Fruit fly (Drosophila melanogaster): Measurements from ENCODE around the gene Jwa.

Jwa gene

dm6 chr2L:18708239-18708891 lies 2.9 kb upstream of the Jwa start, which contains the start of the genes Faf2 and Grip71 (continued):
- TF ChIP-seq HLH3B (GFP tag; IDR thresholded peaks at IDR 0.05) = peak; percentile 93
- peak; percentile 54 for TF ChIP-seq CG18011 (GFP tag; optimal IDR thresholded peaks at IDR 0.05)
- TF ChIP-seq CG12236 (GFP tag; optimal IDR thresholded peaks at IDR 0.05) = no peak
- TF ChIP-seq CG11504 (tag; optimal IDR thresholded peaks at IDR 0.05) = peak; percentile 90
- peak; percentile 87 for TF ChIP-seq dan (GFP tag; IDR thresholded peaks at IDR 0.05)
- TF ChIP-seq ash1 (GFP tag; optimal IDR thresholded peaks at IDR 0.05) = no peak
- peak; percentile 85 for TF ChIP-seq gsb-n (tag; optimal IDR thresholded peaks at IDR 0.05)
- TF ChIP-seq cad (GFP tag; optimal IDR thresholded peaks at IDR 0.05) = no peak
- TF ChIP-seq gro (GFP tag; optimal IDR thresholded peaks at IDR 0.05) = peak; percentile 65
- peak; percentile 59 for TF ChIP-seq Nf-YB (GFP tag; optimal IDR thresholded peaks at IDR 0.05)
- TF ChIP-seq crc (GFP tag; optimal IDR thresholded peaks at IDR 0.05) = peak; percentile 38
- peak; percentile 52 for TF ChIP-seq Hand (GFP tag; optimal IDR thresholded peaks at IDR 0.05)
- peak; percentile 97 for TF ChIP-seq Rfx (GFP tag; IDR thresholded peaks at IDR 0.05)
- TF ChIP-seq hkb (optimal IDR thresholded peaks at IDR 0.05) = peak; percentile 88
- peak; percentile 91 for TF ChIP-seq hkb (GFP tag; IDR thresholded peaks at IDR 0.05)
- peak; percentile 93 for TF ChIP-seq otp (GFP tag; IDR thresholded peaks at IDR 0.05)
- TF ChIP-seq Adf1 (GFP tag; IDR thresholded peaks at IDR 0.05) = peak; percentile 66
- peak; percentile 90 for TF ChIP-seq CG18476 (GFP tag; optimal IDR thresholded peaks at IDR 0.05)
- peak; percentile 44 for TF ChIP-seq en (GFP tag; optimal IDR thresholded peaks at IDR 0.05)
- TF ChIP-seq Hmr (GFP tag; optimal IDR thresholded peaks at IDR 0.05) = peak; percentile 88
- peak; percentile 27 for TF ChIP-seq CG10431 (GFP tag; optimal IDR thresholded peaks at IDR 0.05)
- TF ChIP-seq sqz (GFP tag; optimal IDR thresholded peaks at IDR 0.05) = no peak
- TF ChIP-seq E2f2 (GFP tag; IDR thresholded peaks at IDR 0.05) = peak; percentile 86
- TF ChIP-seq Mes4 (GFP tag; optimal IDR thresholded peaks at IDR 0.05) = peak; percentile 51
- peak; percentile 48 to 86 for TF ChIP-seq Eip74EF (GFP tag; optimal IDR thresholded peaks at IDR 0.05)
- TF ChIP-seq CG14860 (GFP tag; IDR thresholded peaks at IDR 0.05; ENCODE audit: partially characterized antibody) = no peak
- peak; percentile 95 for TF ChIP-seq al (GFP tag; IDR thresholded peaks at IDR 0.05)
- TF ChIP-seq NC2α (GFP tag; optimal IDR thresholded peaks at IDR 0.05) = peak; percentile 32
- TF ChIP-seq lov (optimal IDR thresholded peaks at IDR 0.05) = no peak
- TF ChIP-seq lov (GFP tag; IDR thresholded peaks at IDR 0.05) = peak; percentile 78
- peak; percentile 96 for TF ChIP-seq esg (GFP tag; conservative IDR thresholded peaks at IDR 0.05)
- TF ChIP-seq CG17186 (GFP tag; optimal IDR thresholded peaks at IDR 0.05) = peak; percentile 85
- peak; percentile 95 for TF ChIP-seq dysf (GFP tag; IDR thresholded peaks at IDR 0.05)
- peak; percentile 93 for TF ChIP-seq CG1602 (GFP tag; optimal IDR thresholded peaks at IDR 0.05)
- TF ChIP-seq CG1233 (GFP tag; optimal IDR thresholded peaks at IDR 0.05) = peak; percentile 78
- peak; percentile 74 for TF ChIP-seq CG3065 (GFP tag; optimal IDR thresholded peaks at IDR 0.05)
- TF ChIP-seq ab (GFP tag; optimal IDR thresholded peaks at IDR 0.05) = peak; percentile 6
- peak; percentile 88 for TF ChIP-seq CG18599 (GFP tag; optimal IDR thresholded peaks at IDR 0.05)
- TF ChIP-seq Xrp1 (GFP tag; IDR thresholded peaks at IDR 0.05) = peak; percentile 94
- peak; percentile 59; the same call in 3 of the 4 replicates for TF ChIP-seq Dll (GFP tag; IDR thresholded peaks at IDR 0.05; ENCODE audit: partially characterized antibody)
- TF ChIP-seq sd (tag; optimal IDR thresholded peaks at IDR 0.05) = peak; percentile 83
- peak; percentile 76 for TF ChIP-seq Lim3 (GFP tag; IDR thresholded peaks at IDR 0.05)
- TF ChIP-seq CG2202 (tag; optimal IDR thresholded peaks at IDR 0.05) = peak; percentile 73
- TF ChIP-seq CG17802 (tag; optimal IDR thresholded peaks at IDR 0.05) = peak; percentile 94
- TF ChIP-seq MESR4 (GFP tag; optimal IDR thresholded peaks at IDR 0.05) = peak; percentile 96
- peak; percentile 94 for TF ChIP-seq bcd (GFP tag; optimal IDR thresholded peaks at IDR 0.05)
- TF ChIP-seq CG4360 (GFP tag; IDR thresholded peaks at IDR 0.05) = peak; percentile 88
- peak; percentile 80 for TF ChIP-seq CG8478 (optimal IDR thresholded peaks at IDR 0.05)
- peak; percentile 84 for TF ChIP-seq CG10543 (GFP tag; optimal IDR thresholded peaks at IDR 0.05)
- no peak for TF ChIP-seq fd64A (GFP tag; optimal IDR thresholded peaks at IDR 0.05)
- TF ChIP-seq CG9727 (GFP tag; optimal IDR thresholded peaks at IDR 0.05) = peak; percentile 88

Data from whole organism, embryonic.